Fruit fly (Drosophila melanogaster) whole organism, embryonic: ENCODE data around the gene kis.

Source experiments
- Atf3 ChIP-seq: fragments of 200-800 bp; sonication (Bioruptor generic); optimal IDR thresholded peaks from 3 replicates; lab custom pipeline; 2016; ENCODE audit warnings: missing biosample characterization, missing genetic modification characterization
- B-H1 ChIP-seq: fragments of 200-800 bp; sonication (Bioruptor generic); IDR thresholded peaks from 3 replicates; pipeline ENCODE4 v1.3.6; 2022; ENCODE audit warnings: missing biosample characterization, missing genetic modification characterization
- Bdp1 ChIP-seq: fragments of 200-800 bp; sonication (Bioruptor generic); optimal IDR thresholded peaks from 3 replicates; lab custom pipeline; 2016; ENCODE audit warnings: missing biosample characterization, missing genetic modification characterization
- BtbVII ChIP-seq: fragments of 200-800 bp; sonication (Bioruptor generic); optimal IDR thresholded peaks from 3 replicates; lab custom pipeline; 2017; ENCODE audit warnings: missing biosample characterization, mild to moderate bottlenecking, missing genetic modification characterization
- Bteb2 ChIP-seq: fragments of 200-800 bp; sonication (Bioruptor generic); optimal IDR thresholded peaks from 2 replicates; lab custom pipeline; 2016; ENCODE audit warnings: missing biosample characterization, missing genetic modification characterization
- CG10959 ChIP-seq: fragments of 200-800 bp; sonication (Bioruptor generic); IDR thresholded peaks from 2 replicates; pipeline ENCODE4 v1.3.6; 2022; ENCODE audit warnings: missing biosample characterization, missing genetic modification characterization
- CG12071 ChIP-seq: fragments of 200-800 bp; sonication (Bioruptor generic); optimal IDR thresholded peaks from 3 replicates; lab custom pipeline; 2018; ENCODE audit warnings: missing biosample characterization, mild to moderate bottlenecking, missing genetic modification characterization
- CG12219 ChIP-seq: fragments of 200-800 bp; sonication (Bioruptor generic); optimal IDR thresholded peaks from 3 replicates; lab custom pipeline; 2018; ENCODE audit warnings: missing biosample characterization, mild to moderate bottlenecking, missing genetic modification characterization
- CG12299 ChIP-seq: fragments of 200-800 bp; sonication (Bioruptor generic); optimal IDR thresholded peaks from 2 replicates; lab custom pipeline; 2018; ENCODE audit warnings: missing biosample characterization, mild to moderate bottlenecking, missing genetic modification characterization
- CG1233 ChIP-seq: fragments of 200-800 bp; sonication (Bioruptor generic); optimal IDR thresholded peaks from 4 replicates; lab custom pipeline; 2018; ENCODE audit warnings: missing biosample characterization, mild to moderate bottlenecking, missing genetic modification characterization
- CG12391 ChIP-seq: fragments of 200-800 bp; sonication (Bioruptor generic); optimal IDR thresholded peaks from 3 replicates; lab custom pipeline; 2018; ENCODE audit warnings: missing biosample characterization, mild to moderate bottlenecking, missing genetic modification characterization, moderate library complexity
- CG17361 ChIP-seq: fragments of 200-800 bp; sonication (Bioruptor generic); IDR thresholded peaks from 3 replicates; pipeline ENCODE4 v1.3.6; 2022; ENCODE audit warnings: missing biosample characterization, missing genetic modification characterization
- CG1792 ChIP-seq: fragments of 200-800 bp; sonication (Bioruptor generic); optimal IDR thresholded peaks from 2 replicates; lab custom pipeline; 2016; ENCODE audit warnings: missing biosample characterization, missing genetic modification characterization
- CG18599 ChIP-seq: fragments of 200-800 bp; sonication (Bioruptor generic); optimal IDR thresholded peaks from 3 replicates; lab custom pipeline; 2017; ENCODE audit warnings: missing biosample characterization, missing genetic modification characterization, mild to moderate bottlenecking, moderate library complexity, missing genetic modification reagents
- CG3065 ChIP-seq: fragments of 200-800 bp; sonication (Bioruptor generic); optimal IDR thresholded peaks from 2 replicates; lab custom pipeline; 2016; ENCODE audit warnings: missing biosample characterization, missing genetic modification characterization
- CG3407 ChIP-seq: fragments of 200-800 bp; sonication (Bioruptor generic); optimal IDR thresholded peaks from 2 replicates; lab custom pipeline; 2018; ENCODE audit warnings: missing biosample characterization, mild to moderate bottlenecking, missing genetic modification characterization
- CG4707 ChIP-seq: fragments of 200-800 bp; sonication (Bioruptor generic); optimal IDR thresholded peaks from 2 replicates; lab custom pipeline; 2018; ENCODE audit warnings: missing biosample characterization, mild to moderate bottlenecking, missing genetic modification characterization, moderate library complexity
- CG4854 ChIP-seq: fragments of 200-800 bp; sonication (Bioruptor generic); optimal IDR thresholded peaks from 2 replicates; lab custom pipeline; 2016; ENCODE audit warnings: missing biosample characterization, missing genetic modification characterization, inconsistent platforms
- CG6272 ChIP-seq: fragments of 200-800 bp; sonication (Bioruptor generic); IDR thresholded peaks from 2 replicates; pipeline ENCODE4 v1.3.6; 2022; ENCODE audit warnings: missing biosample characterization, missing genetic modification characterization
- CG7556 ChIP-seq: fragments of 200-800 bp; sonication (Bioruptor generic); optimal IDR thresholded peaks from 2 replicates; lab custom pipeline; 2017; ENCODE audit warnings: missing biosample characterization, mild to moderate bottlenecking, missing genetic modification characterization
- CG7928 ChIP-seq: fragments of 200-800 bp; sonication (Bioruptor generic); optimal IDR thresholded peaks from 2 replicates; lab custom pipeline; 2017; ENCODE audit warnings: missing biosample characterization, mild to moderate bottlenecking, missing genetic modification characterization
- CG9797 ChIP-seq: fragments of 200-800 bp; sonication (Bioruptor generic); optimal IDR thresholded peaks from 3 replicates; lab custom pipeline; 2018; ENCODE audit warnings: missing biosample characterization, mild to moderate bottlenecking, missing genetic modification characterization
- CTCF ChIP-seq: fragments of 200-800 bp; sonication (Bioruptor generic); optimal IDR thresholded peaks from 2 replicates; lab custom pipeline; 2017; ENCODE audit warnings: missing biosample characterization, mild to moderate bottlenecking, missing genetic modification characterization, moderate library complexity
- Camta ChIP-seq: fragments of 200-800 bp; sonication (Bioruptor generic); optimal IDR thresholded peaks from 2 replicates; lab custom pipeline; 2016; ENCODE audit warnings: missing biosample characterization, missing genetic modification characterization
- Ets97D ChIP-seq: fragments of 200-800 bp; sonication (Bioruptor generic); optimal IDR thresholded peaks from 3 replicates; lab custom pipeline; 2016; ENCODE audit warnings: missing biosample characterization, missing genetic modification characterization
- H2.0 ChIP-seq: fragments of 200-800 bp; sonication (Bioruptor generic); IDR thresholded peaks from 2 replicates; pipeline ENCODE4 v1.3.6; 2022; ENCODE audit warnings: missing biosample characterization, missing genetic modification characterization
- Hmr ChIP-seq: fragments of 200-800 bp; sonication (Bioruptor generic); optimal IDR thresholded peaks from 3 replicates; lab custom pipeline; 2017; ENCODE audit warnings: mild to moderate bottlenecking, missing biosample characterization, missing genetic modification reagents, missing genetic modification characterization
- Kr ChIP-seq: fragments of 200-800 bp; sonication (Bioruptor generic); optimal IDR thresholded peaks from 2 replicates; lab custom pipeline; 2017; ENCODE audit warnings: missing biosample characterization, mild to moderate bottlenecking, missing genetic modification characterization
- PHDP ChIP-seq: fragments of 200-800 bp; sonication (Bioruptor generic); optimal IDR thresholded peaks from 3 replicates; lab custom pipeline; 2018; ENCODE audit warnings: missing biosample characterization, mild to moderate bottlenecking, missing genetic modification characterization, moderate library complexity
- Ptx1 ChIP-seq: fragments of 200-800 bp; sonication (Bioruptor generic); IDR thresholded peaks from 2 replicates; pipeline ENCODE4 v1.3.6; 2022; ENCODE audit warnings: missing biosample characterization, missing genetic modification characterization
- TFAM ChIP-seq: fragments of 200-800 bp; sonication (Bioruptor generic); optimal IDR thresholded peaks from 2 replicates; lab custom pipeline; 2017; ENCODE audit warnings: missing biosample characterization, missing genetic modification characterization, inconsistent platforms
- Taf1 ChIP-seq: fragments of 200-800 bp; sonication (Bioruptor generic); IDR thresholded peaks from 2 replicates; pipeline ENCODE4 v1.3.6; 2022; ENCODE audit warnings: missing biosample characterization, missing genetic modification characterization
- Xrp1 ChIP-seq: fragments of 200-800 bp; sonication (Bioruptor generic); IDR thresholded peaks from 2 replicates; pipeline ENCODE4 v1.3.6; 2022; ENCODE audit warnings: missing biosample characterization, missing genetic modification characterization
- ap ChIP-seq: fragments of 200-800 bp; sonication (Bioruptor generic); IDR thresholded peaks from 2 replicates; pipeline ENCODE4 v1.3.6; 2022; ENCODE audit warnings: missing biosample characterization, missing genetic modification characterization
- ash1 ChIP-seq: fragments of 200-800 bp; sonication (Bioruptor generic); optimal IDR thresholded peaks from 2 replicates; lab custom pipeline; 2018; ENCODE audit warnings: missing biosample characterization, mild to moderate bottlenecking, missing genetic modification characterization
- chinmo ChIP-seq: fragments of 200-800 bp; sonication (Bioruptor generic); IDR thresholded peaks from 4 replicates; pipeline ENCODE4 v1.3.6; 2022; ENCODE audit warnings: missing biosample characterization, missing genetic modification characterization; ENCODE audit not compliant: partially characterized antibody
- chm ChIP-seq: fragments of 200-800 bp; sonication (Bioruptor generic); IDR thresholded peaks from 2 replicates; pipeline ENCODE4 v1.3.6; 2022; ENCODE audit warnings: missing biosample characterization, missing genetic modification characterization
- crol ChIP-seq: fragments of 200-800 bp; sonication (Bioruptor generic); IDR thresholded peaks from 2 replicates; pipeline ENCODE4 v1.3.6; 2022; ENCODE audit warnings: missing biosample characterization, missing genetic modification characterization
- danr ChIP-seq: fragments of 200-800 bp; sonication (Bioruptor generic); IDR thresholded peaks from 2 replicates; pipeline ENCODE4 v1.3.6; 2022; ENCODE audit warnings: missing biosample characterization, missing genetic modification characterization
- dpn ChIP-seq, 2 experiments: fragments of 200-800 bp; sonication (Bioruptor generic); optimal IDR thresholded peaks; 3 replicates each; lab custom pipeline; 2016; ENCODE audit warnings: missing biosample characterization in 2 of 2, missing genetic modification characterization in 2 of 2
- dysf ChIP-seq: fragments of 200-800 bp; sonication (Bioruptor generic); IDR thresholded peaks from 3 replicates; pipeline ENCODE4 v1.3.6; 2022; ENCODE audit warnings: missing biosample characterization, missing genetic modification characterization
- gem ChIP-seq: fragments of 200-800 bp; sonication (Bioruptor generic); optimal IDR thresholded peaks from 2 replicates; lab custom pipeline; 2019; ENCODE audit warnings: missing biosample characterization, mild to moderate bottlenecking, missing genetic modification characterization, moderate library complexity
- grau ChIP-seq: fragments of 200-800 bp; optimal IDR thresholded peaks from 3 replicates; lab custom pipeline; 2019; ENCODE audit warnings: missing biosample characterization, mild to moderate bottlenecking, missing genetic modification characterization, moderate library complexity
- lov ChIP-seq, 2 experiments: fragments of 200-800 bp in 1 of 2; fragments of >200 bp in 1 of 2; sonication (Bioruptor generic) in 1 of 2; IDR thresholded peaks in 1 of 2; optimal IDR thresholded peaks in 1 of 2; 2 replicates in 1 of 2; 3 replicates in 1 of 2; pipeline versions ENCODE4 v1.3.6 to Lab custom; 2017 to 2022; ENCODE audit warnings: missing biosample characterization in 1 of 2, missing genetic modification characterization in 1 of 2
- pita ChIP-seq: fragments of 200-800 bp; sonication (Bioruptor generic); optimal IDR thresholded peaks from 2 replicates; lab custom pipeline; 2017; ENCODE audit warnings: missing biosample characterization, mild to moderate bottlenecking, missing genetic modification characterization
- pros ChIP-seq: fragments of 200-800 bp; sonication (Bioruptor generic); optimal IDR thresholded peaks from 3 replicates; lab custom pipeline; 2019; ENCODE audit warnings: missing biosample characterization, mild to moderate bottlenecking, missing genetic modification characterization, moderate library complexity
- ro ChIP-seq: fragments of 200-800 bp; sonication (Bioruptor generic); IDR thresholded peaks from 2 replicates; pipeline ENCODE4 v1.3.6; 2022; ENCODE audit warnings: missing biosample characterization, missing genetic modification characterization
- row ChIP-seq: fragments of 200-800 bp; sonication (Bioruptor generic); IDR thresholded peaks from 3 replicates; pipeline ENCODE4 v1.3.6; 2022; ENCODE audit warnings: missing biosample characterization, missing genetic modification characterization
- scrt ChIP-seq: fragments of 200-800 bp; sonication (Bioruptor generic); optimal IDR thresholded peaks from 2 replicates; lab custom pipeline; 2018; ENCODE audit warnings: missing biosample characterization, mild to moderate bottlenecking, missing genetic modification characterization, moderate library complexity
- sd ChIP-seq: fragments of 200-800 bp; sonication (Bioruptor generic); optimal IDR thresholded peaks from 3 replicates; lab custom pipeline; 2018; ENCODE audit warnings: missing biosample characterization, mild to moderate bottlenecking, missing genetic modification characterization, moderate library complexity

The kis gene

DNA sequence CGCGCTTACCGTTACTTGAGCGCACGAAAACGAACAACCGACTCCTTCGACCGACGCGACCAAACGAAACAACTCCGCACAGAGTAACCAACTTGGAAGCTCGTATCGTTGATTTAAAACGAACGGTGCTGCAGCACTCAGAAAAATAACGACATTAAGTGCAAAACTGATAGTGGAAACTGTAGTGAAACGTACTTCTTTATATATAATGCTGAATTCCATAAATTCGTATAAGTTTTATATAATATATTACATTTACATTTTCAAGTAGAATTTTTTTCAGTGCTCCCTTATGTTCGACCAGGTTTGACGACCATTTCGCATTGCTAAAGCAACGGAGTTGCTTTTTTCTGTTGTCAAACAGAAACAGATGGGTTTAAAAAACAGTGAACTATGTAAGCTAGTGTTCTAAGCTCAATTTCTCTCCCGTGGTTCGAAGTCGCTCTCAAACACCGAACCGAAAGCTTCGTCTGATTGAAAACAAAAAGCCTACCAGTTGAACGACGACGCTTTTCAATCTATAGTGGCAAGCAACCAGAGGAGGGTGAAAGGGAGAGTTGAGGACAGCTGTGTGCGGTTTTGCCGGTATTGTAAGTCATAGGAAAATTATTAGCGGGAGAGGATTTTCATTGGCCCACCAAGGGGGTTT is 16.9 kb upstream of the kis start, which contains the start of gene CG17075 (continued):
- TF ChIP-seq CG7928 (GFP tag; lab: Kevin White, UChicago) (peak; percentile 74), ro (peak; percentile 83), Taf1 (peak; percentile 86), CG10959 (GFP tag; lab: Robert Waterston, UW) (peak; percentile 77), lov (optimal IDR thresholded peaks at IDR 0.05; lab: Kevin White, UChicago) (no peak), lov (GFP tag; IDR thresholded peaks at IDR 0.05; lab: Robert Waterston, UW) (peak; percentile 72; the same call in 1 of the 3 replicates), CG1233 (peak; percentile 92), gem (tag; lab: Kevin White, UChicago) (peak; percentile 97), CG18599 (GFP tag; lab: Kevin White, UChicago) (peak; percentile 99), scrt (GFP tag; lab: Kevin White, UChicago) (peak; percentile 92), CG4854 (peak; percentile 90), grau (peak; percentile 95), BtbVII (GFP tag; lab: Kevin White, UChicago) (peak; percentile 95), CG6272 (GFP tag; lab: Robert Waterston, UW) (peak; percentile 91), pros (GFP tag; lab: Kevin White, UChicago) (no peak), ash1 (GFP tag; lab: Kevin White, UChicago) (no peak), Xrp1 (GFP tag; lab: Robert Waterston, UW) (peak; percentile 94), CG12391 (tag; lab: Kevin White, UChicago) (peak; percentile 96), chm (GFP tag; lab: Robert Waterston, UW) (peak; percentile 73; the same call in 1 of the 2 replicates), Atf3 (GFP tag; lab: Kevin White, UChicago) (peak; percentile 30), CG12071 (peak; percentile 88), CG12299 (tag; lab: Kevin White, UChicago) (peak; percentile 92), row (GFP tag; lab: Robert Waterston, UW) (peak; percentile 96), Kr (no peak), CTCF (GFP tag; lab: Kevin White, UChicago) (peak; percentile 43), CG7556 (GFP tag; lab: Kevin White, UChicago) (peak; percentile 98), Bteb2 (GFP tag; lab: Kevin White, UChicago) (peak; percentile 68), crol (GFP tag; lab: Robert Waterston, UW) (0 out of 2 replicates have a peak, but pooled peaks have one; percentile 24), CG4707 (GFP tag; lab: Kevin White, UChicago) (peak; percentile 79), B-H1 (GFP tag; lab: Robert Waterston, UW) (peak; percentile 94), Hmr (GFP tag; lab: Kevin White, UChicago) (peak; percentile 98), CG9797 (peak; percentile 29), danr (GFP tag; lab: Robert Waterston, UW) (peak; percentile 91), pita (GFP tag; lab: Kevin White, UChicago) (no peak), dysf (GFP tag; lab: Robert Waterston, UW) (peak; percentile 98), Ptx1 (GFP tag; lab: Robert Waterston, UW) (peak; percentile 97), chinmo (GFP tag; lab: Robert Waterston, UW) (no peak), dpn (GFP tag; optimal IDR thresholded peaks at IDR 0.05; lab: Kevin White, UChicago) (peak; percentile 89 to 93), CG1792 (peak; percentile 66), Bdp1 (GFP tag; lab: Kevin White, UChicago) (peak; percentile 77), ap (GFP tag; lab: Robert Waterston, UW) (peak; percentile 96), CG3065 (GFP tag; lab: Kevin White, UChicago) (peak; percentile 78), sd (tag; lab: Kevin White, UChicago) (peak; percentile 84), Camta (GFP tag; lab: Kevin White, UChicago) (peak; percentile 82), CG3407 (GFP tag; lab: Kevin White, UChicago) (peak; percentile 86), TFAM (GFP tag; lab: Kevin White, UChicago) (peak; percentile 72), Ets97D (peak; percentile 51), CG17361 (peak; percentile 94), CG12219 (peak; percentile 88), H2.0 (GFP tag; lab: Robert Waterston, UW) (peak; percentile 95), PHDP (tag; lab: Kevin White, UChicago) (peak; percentile 96)
